Worm (Caenorhabditis elegans): ENCODE measurements around the gene sra-2.

DNA sequence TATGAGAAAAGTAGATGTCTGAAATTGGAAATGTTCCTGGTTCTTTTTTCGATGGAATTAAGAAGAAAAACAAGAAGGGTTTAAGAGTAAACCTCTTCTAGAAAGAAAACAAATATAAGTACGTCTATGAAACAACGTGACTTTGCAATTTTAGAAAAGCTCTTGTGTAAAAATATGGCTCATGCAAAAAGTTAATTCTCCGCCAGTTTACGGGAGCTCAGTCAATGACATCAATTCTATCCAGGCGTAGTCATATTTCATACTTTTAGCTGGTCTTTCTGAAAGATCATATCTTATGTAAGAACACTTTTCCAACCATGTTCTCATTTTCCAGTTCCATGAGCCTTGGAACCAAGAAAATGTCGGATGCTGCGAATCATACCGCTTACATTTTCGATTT is 38.7 kb upstream of the sra-2 start:
- TF ChIP-seq tbx-11 (GFP tag; IDR thresholded peaks at IDR 0.05) (no peak), hmg-4 (GFP tag; optimal IDR thresholded peaks at IDR 0.05) (no peak), tra-4 (tag; optimal IDR thresholded peaks at IDR 0.05) (no peak), aly-1 (tag; optimal IDR thresholded peaks at IDR 0.05) (no peak), hnd-1 (tag; optimal IDR thresholded peaks at IDR 0.05) (no peak)
